Fruit fly (Drosophila melanogaster): ENCODE results near the gene CG33654.

The CG33654 gene

dm6 chr3R:9583122-9583521 lies at the start of gene CG33654:
Gene CG33654 (minus strand): TSS chr3R:9583222.
- TF ChIP-seq Sin3A (optimal IDR thresholded peaks at IDR 0.05) (no peak), insv (optimal IDR thresholded peaks at IDR 0.05) (no peak), psq (optimal IDR thresholded peaks at IDR 0.05) (no peak), Myc (optimal IDR thresholded peaks at IDR 0.05) (no peak), ttk (optimal IDR thresholded peaks at IDR 0.05) (no peak), h (optimal IDR thresholded peaks at IDR 0.05) (no peak)

DNA sequence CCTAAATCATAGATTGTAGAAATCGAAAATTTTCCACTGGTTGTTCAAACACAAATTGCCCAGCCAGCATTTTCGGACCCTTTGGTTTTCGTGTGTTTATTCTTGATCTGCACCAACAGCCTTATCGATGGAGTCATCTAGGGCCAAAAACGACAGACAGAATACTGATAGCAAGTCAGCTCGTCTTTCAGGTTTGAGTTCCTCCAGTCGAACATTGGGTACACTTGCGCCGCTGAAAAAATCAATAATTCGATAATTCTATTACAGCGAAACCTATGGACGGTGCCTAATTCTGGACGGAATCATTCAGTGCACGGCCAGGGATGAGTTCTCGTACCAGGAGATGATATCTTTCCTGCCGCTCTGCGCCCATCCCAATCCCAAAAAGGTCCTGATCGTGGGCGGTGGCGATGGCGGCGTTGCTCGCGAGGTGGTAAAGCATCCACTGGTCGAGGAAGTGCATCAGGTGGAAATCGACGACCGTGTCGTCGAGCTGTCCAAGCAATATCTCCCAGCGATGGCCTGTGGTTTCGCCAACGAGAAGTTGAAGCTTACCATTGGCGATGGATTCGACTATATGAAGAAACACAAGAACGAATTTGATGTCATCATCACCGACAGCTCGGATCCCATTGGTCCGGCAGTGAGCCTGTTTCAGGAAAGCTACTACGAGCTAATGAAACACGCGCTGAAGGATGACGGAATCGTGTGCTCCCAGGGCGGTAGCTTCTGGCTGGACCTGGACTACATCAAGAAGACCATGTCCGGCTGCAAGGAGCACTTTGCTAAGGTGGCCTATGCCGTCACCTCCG lies 49.3 kb upstream of the CG33654 start:
- TF ChIP-seq h (optimal IDR thresholded peaks at IDR 0.05) = no peak
- TF ChIP-seq ttk (optimal IDR thresholded peaks at IDR 0.05) = no peak
- TF ChIP-seq insv (optimal IDR thresholded peaks at IDR 0.05) = no peak
- no peak for TF ChIP-seq Sin3A (optimal IDR thresholded peaks at IDR 0.05)
- TF ChIP-seq Myc (optimal IDR thresholded peaks at IDR 0.05) = no peak
- TF ChIP-seq psq (optimal IDR thresholded peaks at IDR 0.05) = no peak

dm6 chr3R:9631564-9631963 lies 48.5 kb upstream of the CG33654 start, which contains the start of gene SpdS:
Gene SpdS (plus strand): TSS chr3R:9631641.
- TF ChIP-seq psq (optimal IDR thresholded peaks at IDR 0.05) (no peak), insv (optimal IDR thresholded peaks at IDR 0.05) (no peak), ttk (optimal IDR thresholded peaks at IDR 0.05) (no peak), h (optimal IDR thresholded peaks at IDR 0.05) (no peak)

DNA sequence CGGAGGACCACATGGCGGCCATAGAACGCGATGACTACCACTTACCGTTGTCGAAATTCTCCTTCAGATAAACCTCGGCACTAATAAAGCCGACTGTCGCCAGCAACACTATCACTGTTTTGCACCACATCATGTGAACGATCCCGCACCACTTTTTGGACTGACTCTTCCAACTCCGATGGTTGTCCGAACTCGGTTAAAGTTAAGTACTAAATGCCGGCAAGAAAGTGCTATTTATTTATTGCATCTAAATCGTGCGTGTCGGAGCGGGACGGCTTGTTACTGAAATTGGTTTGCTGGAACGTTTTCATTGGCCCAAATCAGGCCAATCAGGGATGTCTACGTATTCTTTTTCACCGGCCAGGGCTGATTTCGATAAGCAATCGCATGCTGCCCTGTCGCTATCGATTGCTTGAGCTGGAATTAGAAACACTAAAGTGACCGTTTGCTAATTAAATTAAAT lies 47.6 kb upstream of the CG33654 start, which contains the start of gene Calr:
Gene Calr, minus strand, starts transcription at position 219 of the 463 bp plus-strand sequence.
- TF ChIP-seq ttk (optimal IDR thresholded peaks at IDR 0.05) (no peak), insv (optimal IDR thresholded peaks at IDR 0.05) (no peak), psq (optimal IDR thresholded peaks at IDR 0.05) (no peak), h (optimal IDR thresholded peaks at IDR 0.05) (no peak), Myc (optimal IDR thresholded peaks at IDR 0.05) (no peak), Sin3A (optimal IDR thresholded peaks at IDR 0.05) (no peak)

DNA sequence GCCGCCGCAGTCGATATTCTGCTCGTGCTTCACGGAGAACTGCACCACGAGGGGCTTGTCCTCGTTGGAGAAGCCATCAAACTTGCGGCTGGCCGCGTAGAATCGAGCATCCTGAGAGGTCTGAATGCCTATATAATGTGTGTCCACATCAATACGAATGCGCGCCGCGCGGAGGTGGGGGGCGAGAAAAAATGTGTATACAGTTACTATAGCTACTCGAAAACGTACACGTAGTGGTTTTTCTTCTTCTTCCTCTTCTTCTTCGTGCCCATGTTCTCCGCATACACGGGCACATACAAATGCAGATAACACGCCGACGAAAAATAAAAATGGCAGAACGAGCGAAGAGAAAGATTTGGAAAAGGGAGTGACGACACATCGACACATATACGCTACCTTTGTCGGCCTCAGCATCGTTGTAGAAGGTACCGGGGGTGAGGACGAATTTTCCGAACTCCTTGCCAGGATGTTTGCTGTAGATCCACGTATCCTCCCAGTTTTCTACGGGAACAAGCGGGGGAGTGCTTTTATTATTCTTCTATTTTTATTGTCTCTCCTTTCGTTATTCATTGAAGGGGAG lies 47.1 kb upstream of the CG33654 start:
- TF ChIP-seq h (optimal IDR thresholded peaks at IDR 0.05) = no peak
- TF ChIP-seq Myc (optimal IDR thresholded peaks at IDR 0.05) = no peak
- TF ChIP-seq ttk (optimal IDR thresholded peaks at IDR 0.05) = no peak
- no peak for TF ChIP-seq insv (optimal IDR thresholded peaks at IDR 0.05)
- TF ChIP-seq Sin3A (optimal IDR thresholded peaks at IDR 0.05) = no peak

DNA sequence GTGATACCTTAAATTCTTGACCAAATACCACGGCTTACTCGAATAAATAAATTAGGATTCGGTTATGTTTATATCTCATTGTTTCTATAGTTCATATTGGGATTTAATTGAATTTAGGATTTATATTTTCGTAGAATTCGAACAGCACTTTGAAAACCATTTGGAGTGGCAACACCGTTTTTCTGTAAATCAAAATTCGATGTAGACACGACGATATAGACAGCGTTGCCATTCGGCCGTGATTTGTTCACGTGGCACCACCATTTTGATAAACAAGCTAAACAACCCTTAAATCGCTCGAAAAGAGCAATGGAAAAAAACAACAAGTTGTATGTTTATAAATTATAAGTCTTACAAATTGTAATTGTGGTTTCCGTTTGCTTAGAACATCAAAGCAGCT lies 45.6 kb upstream of the CG33654 start:
- no peak for TF ChIP-seq insv (optimal IDR thresholded peaks at IDR 0.05)
- no peak for TF ChIP-seq Myc (optimal IDR thresholded peaks at IDR 0.05)
- TF ChIP-seq Sin3A (optimal IDR thresholded peaks at IDR 0.05) = no peak
- no peak for TF ChIP-seq ttk (optimal IDR thresholded peaks at IDR 0.05)
- TF ChIP-seq psq (optimal IDR thresholded peaks at IDR 0.05) = no peak
- no peak for TF ChIP-seq h (optimal IDR thresholded peaks at IDR 0.05)

dm6 chr3R:9628036-9628435 lies 45.0 kb upstream of the CG33654 start:
- TF ChIP-seq ttk (optimal IDR thresholded peaks at IDR 0.05) (no peak), psq (optimal IDR thresholded peaks at IDR 0.05) (no peak), insv (optimal IDR thresholded peaks at IDR 0.05) (no peak), Myc (optimal IDR thresholded peaks at IDR 0.05) (no peak), h (optimal IDR thresholded peaks at IDR 0.05) (no peak), Sin3A (optimal IDR thresholded peaks at IDR 0.05) (no peak)

- no peak for TF ChIP-seq psq (optimal IDR thresholded peaks at IDR 0.05)
- no peak for TF ChIP-seq h (optimal IDR thresholded peaks at IDR 0.05)
- no peak for TF ChIP-seq Myc (optimal IDR thresholded peaks at IDR 0.05)
- no peak for TF ChIP-seq Sin3A (optimal IDR thresholded peaks at IDR 0.05)
- TF ChIP-seq ttk (optimal IDR thresholded peaks at IDR 0.05) = no peak
- TF ChIP-seq insv (optimal IDR thresholded peaks at IDR 0.05) = no peak
Observed at dm6 chr3R:9626880-9627401, 43.9 kb upstream of the CG33654 start, which contains the start of the genes CG9427 and CG8319. Gene CG9427 (minus strand): TSS chr3R:9626930. Gene CG8319 (plus strand): TSS chr3R:9627321.

- TF ChIP-seq h (optimal IDR thresholded peaks at IDR 0.05) = no peak
- no peak for TF ChIP-seq insv (optimal IDR thresholded peaks at IDR 0.05)
- no peak for TF ChIP-seq Sin3A (optimal IDR thresholded peaks at IDR 0.05)
- TF ChIP-seq Myc (optimal IDR thresholded peaks at IDR 0.05) = no peak
- TF ChIP-seq ttk (optimal IDR thresholded peaks at IDR 0.05) = no peak
- no peak for TF ChIP-seq psq (optimal IDR thresholded peaks at IDR 0.05)
Observed at dm6 chr3R:9626266-9626665, 43.2 kb upstream of the CG33654 start.

DNA sequence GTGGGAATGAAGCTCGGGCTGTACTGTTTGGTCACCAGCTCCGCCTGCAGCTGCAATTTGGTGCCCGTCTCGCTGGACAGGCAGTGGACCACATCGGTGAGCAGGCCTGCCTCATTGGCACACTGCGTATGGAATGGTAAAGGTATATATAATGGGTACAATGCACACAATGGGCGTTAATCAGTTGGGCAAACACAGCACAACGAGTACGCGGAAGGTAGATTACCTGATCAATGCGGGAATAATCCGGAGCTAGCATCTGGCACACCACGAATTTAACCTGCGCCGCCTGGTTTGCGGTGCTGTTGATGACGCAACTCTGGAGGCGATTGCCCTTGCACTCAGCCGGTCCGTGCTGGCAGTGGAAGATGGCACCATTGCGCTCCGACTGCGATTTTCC lies 42.4 kb upstream of the CG33654 start:
- TF ChIP-seq Myc (optimal IDR thresholded peaks at IDR 0.05) (no peak), h (optimal IDR thresholded peaks at IDR 0.05) (no peak), ttk (optimal IDR thresholded peaks at IDR 0.05) (no peak), insv (optimal IDR thresholded peaks at IDR 0.05) (no peak), psq (optimal IDR thresholded peaks at IDR 0.05) (no peak), Sin3A (optimal IDR thresholded peaks at IDR 0.05) (no peak)

dm6 chr3R:9620278-9620677 lies 37.3 kb upstream of the CG33654 start:
- TF ChIP-seq h (optimal IDR thresholded peaks at IDR 0.05) (no peak), insv (optimal IDR thresholded peaks at IDR 0.05) (no peak), psq (optimal IDR thresholded peaks at IDR 0.05) (no peak), Myc (optimal IDR thresholded peaks at IDR 0.05) (no peak), ttk (optimal IDR thresholded peaks at IDR 0.05) (no peak), Sin3A (optimal IDR thresholded peaks at IDR 0.05) (no peak)

- TF ChIP-seq ttk (optimal IDR thresholded peaks at IDR 0.05) = no peak
- no peak for TF ChIP-seq Sin3A (optimal IDR thresholded peaks at IDR 0.05)
- TF ChIP-seq psq (optimal IDR thresholded peaks at IDR 0.05) = no peak
- TF ChIP-seq Myc (optimal IDR thresholded peaks at IDR 0.05) = no peak
- TF ChIP-seq h (optimal IDR thresholded peaks at IDR 0.05) = no peak
- no peak for TF ChIP-seq insv (optimal IDR thresholded peaks at IDR 0.05)
Observed at dm6 chr3R:9618331-9618730, 35.3 kb upstream of the CG33654 start.
